Worm (Caenorhabditis elegans): ENCODE data around the gene irk-3.

DNA sequence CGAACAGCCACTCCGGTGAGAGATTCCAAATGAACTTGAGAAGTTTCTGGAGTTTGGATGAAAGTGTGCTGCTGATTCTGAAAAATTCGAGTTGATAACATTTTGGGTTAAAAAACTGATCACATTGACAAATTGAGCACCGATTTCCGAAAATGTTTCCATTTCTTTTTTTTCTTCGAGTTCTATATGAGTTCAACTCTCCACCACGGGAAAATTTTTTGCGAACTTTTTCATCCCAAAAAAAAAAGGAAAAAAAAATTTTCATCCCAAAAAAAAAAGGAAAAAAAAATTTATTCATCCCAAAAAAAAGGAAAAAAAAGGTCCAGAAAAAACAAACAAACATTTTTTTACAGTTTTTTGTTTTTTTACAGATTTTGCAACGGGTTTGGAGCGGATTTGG is 7.0 kb upstream of the irk-3 start, which contains the start of gene Y60A9A.1:
- TF ChIP-seq tab-1 (GFP tag; IDR thresholded peaks at IDR 0.05): no peak
- no peak for TF ChIP-seq ztf-29 (GFP tag; IDR thresholded peaks at IDR 0.05)
- no peak for TF ChIP-seq med-1 (GFP tag; optimal IDR thresholded peaks at IDR 0.05; ENCODE audit: insufficient read depth)
- no peak for TF ChIP-seq cog-1 (tag; optimal IDR thresholded peaks at IDR 0.05)
- TF ChIP-seq ztf-23 (GFP tag; IDR thresholded peaks at IDR 0.05): no peak
- TF ChIP-seq klf-2 (GFP tag; conservative IDR thresholded peaks at IDR 0.05): no peak

Measured in whole organism, midembryonic.